Fruit fly (Drosophila melanogaster) Kc167 (cell line): ENCODE results near the gene CG15406.

ENCODE experiments used
- Myc ChIP-seq: fragments of >200 bp; optimal IDR thresholded peaks from 2 replicates; lab custom pipeline; 2017; ENCODE audit warnings: missing external identifiers
- Sin3A ChIP-seq: fragments of >200 bp; optimal IDR thresholded peaks from 2 replicates; lab custom pipeline; 2018; ENCODE audit warnings: missing external identifiers
- h ChIP-seq: fragments of >200 bp; optimal IDR thresholded peaks from 3 replicates; lab custom pipeline; 2018; ENCODE audit warnings: missing external identifiers
- insv ChIP-seq: fragments of >200 bp; optimal IDR thresholded peaks from 3 replicates; lab custom pipeline; 2018; ENCODE audit warnings: missing external identifiers
- psq ChIP-seq: fragments of >200 bp; optimal IDR thresholded peaks from 2 replicates; lab custom pipeline; 2017; ENCODE audit warnings: missing external identifiers
- ttk ChIP-seq: sonication (Bioruptor generic); optimal IDR thresholded peaks from 2 replicates; lab custom pipeline; 2017; ENCODE audit warnings: missing external identifiers

dm6 chr2L:3339420-3339819 lies 30.4 kb downstream of the CG15406 start:
- TF ChIP-seq psq (lab: Kevin White, UChicago) (no peak), Myc (lab: Kevin White, UChicago) (no peak), Sin3A (lab: Kevin White, UChicago) (no peak), h (lab: Kevin White, UChicago) (no peak), insv (lab: Kevin White, UChicago) (no peak), ttk (lab: Kevin White, UChicago) (no peak)
